Fruit fly (Drosophila melanogaster): ENCODE measurements around the gene CG11069.

The CG11069 gene

dm6 chr3R:24893320-24893955 is 1.1 kb upstream of the CG11069 start (continued):
- 0 out of 3 replicates have a peak, but pooled peaks have one; percentile 7 for TF ChIP-seq gce (GFP tag; IDR thresholded peaks at IDR 0.05)
- TF ChIP-seq Nf-YC (tag; optimal IDR thresholded peaks at IDR 0.05) = peak; percentile 68
- TF ChIP-seq CG11560 (tag; IDR thresholded peaks at IDR 0.05) = 0 out of 3 replicates have a peak, but pooled peaks have one; percentile 42
- TF ChIP-seq Poxn (GFP tag; IDR thresholded peaks at IDR 0.05) = no peak
- TF ChIP-seq CG1529 (GFP tag; optimal IDR thresholded peaks at IDR 0.05) = peak; percentile 55
- peak; percentile 79 for TF ChIP-seq CG13296 (GFP tag; optimal IDR thresholded peaks at IDR 0.05)
- no peak for TF ChIP-seq twi (tag; optimal IDR thresholded peaks at IDR 0.05)
- 0 out of 3 replicates have a peak, but pooled peaks have one; percentile 58 for TF ChIP-seq jigr1 (GFP tag; IDR thresholded peaks at IDR 0.05)
- no peak for TF ChIP-seq crc (GFP tag; optimal IDR thresholded peaks at IDR 0.05)
- TF ChIP-seq CG9609 (GFP tag; optimal IDR thresholded peaks at IDR 0.05) = no peak
- peak; percentile 62 for TF ChIP-seq CG14441 (GFP tag; IDR thresholded peaks at IDR 0.05)
- TF ChIP-seq BtbVII (GFP tag; optimal IDR thresholded peaks at IDR 0.05) = peak; percentile 70
- peak; percentile 94 for TF ChIP-seq gem (tag; optimal IDR thresholded peaks at IDR 0.05)
- TF ChIP-seq otp (GFP tag; IDR thresholded peaks at IDR 0.05) = no peak
- peak; percentile 64 for TF ChIP-seq CG4730 (GFP tag; IDR thresholded peaks at IDR 0.05)
- peak; percentile 88 for TF ChIP-seq CG13424 (tag; optimal IDR thresholded peaks at IDR 0.05)
- peak; percentile 64 for TF ChIP-seq esg (GFP tag; conservative IDR thresholded peaks at IDR 0.05)
- no peak for TF ChIP-seq CG34224 (GFP tag; IDR thresholded peaks at IDR 0.05; ENCODE audit: partially characterized antibody)
- no peak for TF ChIP-seq sna (GFP tag; IDR thresholded peaks at IDR 0.05; ENCODE audit: partially characterized antibody)
- TF ChIP-seq unpg (GFP tag; optimal IDR thresholded peaks at IDR 0.05) = peak; percentile 85
- TF ChIP-seq ftz-f1 (GFP tag; optimal IDR thresholded peaks at IDR 0.05) = no peak
- TF ChIP-seq da (GFP tag; optimal IDR thresholded peaks at IDR 0.05) = no peak
- peak; percentile 60 for TF ChIP-seq CG18599 (GFP tag; optimal IDR thresholded peaks at IDR 0.05)
- peak; percentile 74 for TF ChIP-seq Sox102F (GFP tag; optimal IDR thresholded peaks at IDR 0.05)
- TF ChIP-seq Mrtf (GFP tag; IDR thresholded peaks at IDR 0.05) = peak; percentile 55; the same call in 2 of the 3 replicates
- no peak for TF ChIP-seq Tbp (GFP tag; optimal IDR thresholded peaks at IDR 0.05)
- peak; percentile 68 for TF ChIP-seq CG13775 (GFP tag; optimal IDR thresholded peaks at IDR 0.05)
- TF ChIP-seq CG5953 (GFP tag; IDR thresholded peaks at IDR 0.05) = no peak
- TF ChIP-seq mld (GFP tag; IDR thresholded peaks at IDR 0.05; ENCODE audit: partially characterized antibody) = no peak
- no peak for TF ChIP-seq Opbp (GFP tag; IDR thresholded peaks at IDR 0.05; ENCODE audit: partially characterized antibody)
- no peak for TF ChIP-seq CG15514 (GFP tag; optimal IDR thresholded peaks at IDR 0.05)
- TF ChIP-seq CG17328 (GFP tag; IDR thresholded peaks at IDR 0.05) = peak; percentile 65
- no peak for TF ChIP-seq Hey (tag; optimal IDR thresholded peaks at IDR 0.05)
- TF ChIP-seq ssp (GFP tag; IDR thresholded peaks at IDR 0.05) = peak; percentile 55
- peak; percentile 71 for TF ChIP-seq HLH3B (GFP tag; IDR thresholded peaks at IDR 0.05)
- TF ChIP-seq wdn (GFP tag; IDR thresholded peaks at IDR 0.05) = no peak
- peak in 1 of 2 experiments; percentile 30 for TF ChIP-seq Trl (optimal IDR thresholded peaks at IDR 0.05)
- TF ChIP-seq Trl (GFP tag; optimal IDR thresholded peaks at IDR 0.05) = no peak
- TF ChIP-seq emc (GFP tag; optimal IDR thresholded peaks at IDR 0.05) = no peak
- TF ChIP-seq CG17802 (tag; optimal IDR thresholded peaks at IDR 0.05) = no peak
- no peak for TF ChIP-seq CG13287 (GFP tag; IDR thresholded peaks at IDR 0.05; ENCODE audit: partially characterized antibody)
- TF ChIP-seq Chrac-16 (GFP tag; optimal IDR thresholded peaks at IDR 0.05) = peak; percentile 49
- no peak for TF ChIP-seq Dek (tag; optimal IDR thresholded peaks at IDR 0.05)
- peak; percentile 53 for TF ChIP-seq caup (GFP tag; optimal IDR thresholded peaks at IDR 0.05; ENCODE audit: severe bottlenecking)
- TF ChIP-seq CG15601 (tag; optimal IDR thresholded peaks at IDR 0.05) = peak; percentile 84
- TF ChIP-seq CG3995 (GFP tag; optimal IDR thresholded peaks at IDR 0.05) = no peak
- no peak for TF ChIP-seq CG14965 (GFP tag; optimal IDR thresholded peaks at IDR 0.05; ENCODE audit: borderline replicate concordance)
- peak; percentile 55; the same call in 1 of the 3 replicates for TF ChIP-seq CG34422 (GFP tag; IDR thresholded peaks at IDR 0.05)
- TF ChIP-seq CG17186 (GFP tag; optimal IDR thresholded peaks at IDR 0.05) = no peak
- peak; percentile 27 for TF ChIP-seq CG6654 (GFP tag; optimal IDR thresholded peaks at IDR 0.05)
